Fruit fly (Drosophila melanogaster): ENCODE results near the gene wg.

- no peak for TF ChIP-seq CTCF (optimal IDR thresholded peaks at IDR 0.05)
- TF ChIP-seq CG8478 (optimal IDR thresholded peaks at IDR 0.05), result no peak
Measured at dm6 chr2L:7257212-7257611, 49.7 kb upstream of the wg start, which contains the start of gene CG31909.
